Worm (Caenorhabditis elegans) whole organism, early embryonic: ENCODE data around the gene tyra-3.
A peak's percentile ranks its signal among the peaks of the same experiment; 100 is the strongest.

Experiments
- B0310.2 ChIP-seq: sonication (generic microtip); optimal IDR thresholded peaks from 2 replicates; lab custom pipeline; 2016; ENCODE audit warnings: mild to moderate bottlenecking, missing genetic modification characterization, missing compliant biosample characterization
- F13C5.2 ChIP-seq: sonication (generic microtip); optimal IDR thresholded peaks from 2 replicates; lab custom pipeline; 2017; ENCODE audit warnings: mild to moderate bottlenecking, missing genetic modification characterization, inconsistent platforms, missing compliant biosample characterization
- aly-1 ChIP-seq: sonication (generic microtip); optimal IDR thresholded peaks from 2 replicates; lab custom pipeline; 2016; ENCODE audit warnings: missing genetic modification characterization, missing compliant biosample characterization
- ama-1 ChIP-seq: fragments of 150-350 bp; optimal IDR thresholded peaks from 2 replicates; lab custom pipeline; 2014
- ceh-13 ChIP-seq: fragments of 200-800 bp; sonication (Bioruptor generic); optimal IDR thresholded peaks from 2 replicates; lab custom pipeline; 2018; ENCODE audit warnings: mild to moderate bottlenecking, missing genetic modification characterization, missing compliant biosample characterization
- ceh-36 ChIP-seq: sonication (generic microtip); optimal IDR thresholded peaks from 2 replicates; lab custom pipeline; 2016; ENCODE audit warnings: missing genetic modification characterization, inconsistent platforms, missing compliant biosample characterization
- ets-7 ChIP-seq: sonication (generic microtip); optimal IDR thresholded peaks from 2 replicates; lab custom pipeline; 2016; ENCODE audit warnings: missing genotype, missing genetic modification characterization, missing compliant biosample characterization
- flt-1 ChIP-seq: fragments of 200-800 bp; sonication (Bioruptor generic); IDR thresholded peaks from 2 replicates; pipeline ENCODE4 v1.3.6; 2022; ENCODE audit warnings: missing genetic modification characterization, missing compliant biosample characterization
- hmbx-1 ChIP-seq: sonication (generic microtip); optimal IDR thresholded peaks from 2 replicates; lab custom pipeline; 2016; ENCODE audit warnings: mild to moderate bottlenecking, missing genetic modification characterization, missing compliant biosample characterization
- hmg-4 ChIP-seq: fragments of 200-800 bp; sonication (Bioruptor generic); optimal IDR thresholded peaks from 2 replicates; lab custom pipeline; 2018; ENCODE audit warnings: mild to moderate bottlenecking, missing genetic modification characterization, missing compliant biosample characterization
- hnd-1 ChIP-seq: sonication (generic microtip); optimal IDR thresholded peaks from 2 replicates; lab custom pipeline; 2016; ENCODE audit warnings: missing genetic modification characterization, missing compliant biosample characterization
- pes-1 ChIP-seq: fragments of 200-800 bp; sonication (Bioruptor generic); IDR thresholded peaks from 2 replicates; pipeline ENCODE4 v1.3.6; 2022; ENCODE audit warnings: missing genetic modification reagents, missing genetic modification characterization, missing compliant biosample characterization
- scrt-1 ChIP-seq: fragments of 200-800 bp; sonication (Bioruptor generic); IDR thresholded peaks from 2 replicates; pipeline ENCODE4 v1.3.6; 2022; ENCODE audit warnings: missing genetic modification characterization, missing compliant biosample characterization
- sea-1 ChIP-seq: fragments of 200-800 bp; sonication (Bioruptor generic); conservative IDR thresholded peaks from 2 replicates; pipeline ENCODE4 v1.3.6; 2022; ENCODE audit warnings: missing genetic modification characterization, missing compliant biosample characterization
- tbx-11 ChIP-seq: fragments of 200-800 bp; sonication (Bioruptor generic); IDR thresholded peaks from 2 replicates; pipeline ENCODE4 v1.3.6; 2022; ENCODE audit warnings: missing genetic modification characterization, missing compliant biosample characterization
- tbx-37 ChIP-seq: fragments of 200-800 bp; sonication (Bioruptor generic); conservative IDR thresholded peaks from 2 replicates; pipeline ENCODE4 v1.3.6; 2022; ENCODE audit warnings: missing genetic modification reagents, missing genetic modification characterization, missing compliant biosample characterization
- tra-4 ChIP-seq: sonication (generic microtip); optimal IDR thresholded peaks from 2 replicates; lab custom pipeline; 2017; ENCODE audit warnings: missing genetic modification characterization, missing compliant biosample characterization

Gene tyra-3

ce11 chrX:4969228-4969627, 21.4 kb downstream of the tyra-3 start, which contains the start of gene M03F4.6:
Gene M03F4.6 (minus strand): TSS chrX:4969328.
- TF ChIP-seq flt-1, result no peak
- no peak for TF ChIP-seq pes-1 (GFP tag; lab: Robert Waterston, UW)
- TF ChIP-seq hnd-1 (tag; lab: Kevin White, UChicago), result no peak
- no peak for TF ChIP-seq hmg-4 (GFP tag; lab: Kevin White, UChicago)
- TF ChIP-seq sea-1 (GFP tag; lab: Robert Waterston, UW), result 0 out of 2 replicates have a peak, but pooled peaks have one; percentile 68
- no peak for TF ChIP-seq tra-4
- TF ChIP-seq ets-7 (tag; lab: Kevin White, UChicago), result no peak
- TF ChIP-seq ceh-13 (GFP tag; lab: Kevin White, UChicago), result no peak
- no peak for TF ChIP-seq B0310.2 (tag; lab: Kevin White, UChicago)
- peak; percentile 39 for TF ChIP-seq ama-1 (lab: Kevin White, UChicago)
- no peak for TF ChIP-seq ceh-36 (tag; lab: Kevin White, UChicago)
- no peak for TF ChIP-seq aly-1 (tag; lab: Kevin White, UChicago)
- TF ChIP-seq F13C5.2 (tag; lab: Kevin White, UChicago), result no peak
- TF ChIP-seq tbx-11 (GFP tag; lab: Robert Waterston, UW), result no peak
- no peak for TF ChIP-seq scrt-1 (GFP tag; lab: Robert Waterston, UW)

- TF ChIP-seq ceh-13 (GFP tag; lab: Kevin White, UChicago), result no peak
- TF ChIP-seq scrt-1 (GFP tag; lab: Robert Waterston, UW), result no peak
- no peak for TF ChIP-seq hmg-4 (GFP tag; lab: Kevin White, UChicago)
- no peak for TF ChIP-seq aly-1 (tag; lab: Kevin White, UChicago)
- TF ChIP-seq hmbx-1 (tag; lab: Kevin White, UChicago), result no peak
- TF ChIP-seq ama-1 (lab: Kevin White, UChicago), result no peak
- TF ChIP-seq F13C5.2 (tag; lab: Kevin White, UChicago), result no peak
- no peak for TF ChIP-seq pes-1 (GFP tag; lab: Robert Waterston, UW)
- no peak for TF ChIP-seq sea-1 (GFP tag; lab: Robert Waterston, UW)
- no peak for TF ChIP-seq hnd-1 (tag; lab: Kevin White, UChicago)
- no peak for TF ChIP-seq tbx-11 (GFP tag; lab: Robert Waterston, UW)
- no peak for TF ChIP-seq ets-7 (tag; lab: Kevin White, UChicago)
- no peak for TF ChIP-seq tra-4
- no peak for TF ChIP-seq ceh-36 (tag; lab: Kevin White, UChicago)
- no peak for TF ChIP-seq B0310.2 (tag; lab: Kevin White, UChicago)
- no peak for TF ChIP-seq flt-1
- no peak for TF ChIP-seq tbx-37 (GFP tag; lab: Robert Waterston, UW)
Observed at ce11 chrX:4970863-4971345, 23.1 kb downstream of the tyra-3 start, which contains the start of gene calu-1. Gene calu-1 (minus strand): TSS chrX:4970913.

- no peak for TF ChIP-seq ceh-13 (GFP tag; lab: Kevin White, UChicago)
- TF ChIP-seq sea-1 (GFP tag; lab: Robert Waterston, UW), result no peak
- TF ChIP-seq B0310.2 (tag; lab: Kevin White, UChicago), result no peak
- no peak for TF ChIP-seq flt-1
- no peak for TF ChIP-seq scrt-1 (GFP tag; lab: Robert Waterston, UW)
- TF ChIP-seq pes-1 (GFP tag; lab: Robert Waterston, UW), result no peak
- TF ChIP-seq ceh-36 (tag; lab: Kevin White, UChicago), result no peak
- TF ChIP-seq hnd-1 (tag; lab: Kevin White, UChicago), result no peak
- no peak for TF ChIP-seq tbx-11 (GFP tag; lab: Robert Waterston, UW)
- TF ChIP-seq tbx-37 (GFP tag; lab: Robert Waterston, UW), result peak; percentile 46
- TF ChIP-seq ets-7 (tag; lab: Kevin White, UChicago), result no peak
- TF ChIP-seq ama-1 (lab: Kevin White, UChicago), result no peak
- peak; percentile 69 for TF ChIP-seq hmg-4 (GFP tag; lab: Kevin White, UChicago)
- no peak for TF ChIP-seq tra-4
- TF ChIP-seq aly-1 (tag; lab: Kevin White, UChicago), result peak; percentile 78
- TF ChIP-seq hmbx-1 (tag; lab: Kevin White, UChicago), result no peak
- TF ChIP-seq F13C5.2 (tag; lab: Kevin White, UChicago), result no peak
Observed at ce11 chrX:4971427-4971826, 23.6 kb downstream of the tyra-3 start.

- TF ChIP-seq scrt-1 (GFP tag; lab: Robert Waterston, UW), result no peak
- no peak for TF ChIP-seq ets-7 (tag; lab: Kevin White, UChicago)
- TF ChIP-seq hmg-4 (GFP tag; lab: Kevin White, UChicago), result no peak
- TF ChIP-seq tbx-37 (GFP tag; lab: Robert Waterston, UW), result no peak
- TF ChIP-seq ama-1 (lab: Kevin White, UChicago), result no peak
- TF ChIP-seq hnd-1 (tag; lab: Kevin White, UChicago), result no peak
- TF ChIP-seq tra-4, result no peak
- TF ChIP-seq F13C5.2 (tag; lab: Kevin White, UChicago), result no peak
- TF ChIP-seq tbx-11 (GFP tag; lab: Robert Waterston, UW), result no peak
- no peak for TF ChIP-seq hmbx-1 (tag; lab: Kevin White, UChicago)
- no peak for TF ChIP-seq pes-1 (GFP tag; lab: Robert Waterston, UW)
- TF ChIP-seq B0310.2 (tag; lab: Kevin White, UChicago), result no peak
- TF ChIP-seq flt-1, result no peak
Observed at ce11 chrX:4972039-4972581, 24.3 kb downstream of the tyra-3 start.

ce11 chrX:4974486-4974885, 26.6 kb downstream of the tyra-3 start:
- no peak for TF ChIP-seq F13C5.2 (tag; lab: Kevin White, UChicago)
- no peak for TF ChIP-seq B0310.2 (tag; lab: Kevin White, UChicago)
- TF ChIP-seq aly-1 (tag; lab: Kevin White, UChicago), result no peak
- TF ChIP-seq ceh-36 (tag; lab: Kevin White, UChicago), result no peak

- no peak for TF ChIP-seq F13C5.2 (tag; lab: Kevin White, UChicago)
- no peak for TF ChIP-seq ama-1 (lab: Kevin White, UChicago)
- no peak for TF ChIP-seq tbx-11 (GFP tag; lab: Robert Waterston, UW)
- no peak for TF ChIP-seq tbx-37 (GFP tag; lab: Robert Waterston, UW)
- no peak for TF ChIP-seq hmg-4 (GFP tag; lab: Kevin White, UChicago)
- TF ChIP-seq pes-1 (GFP tag; lab: Robert Waterston, UW), result no peak
- TF ChIP-seq ceh-13 (GFP tag; lab: Kevin White, UChicago), result no peak
- TF ChIP-seq ets-7 (tag; lab: Kevin White, UChicago), result no peak
- no peak for TF ChIP-seq hnd-1 (tag; lab: Kevin White, UChicago)
- TF ChIP-seq B0310.2 (tag; lab: Kevin White, UChicago), result no peak
- no peak for TF ChIP-seq sea-1 (GFP tag; lab: Robert Waterston, UW)
- TF ChIP-seq hmbx-1 (tag; lab: Kevin White, UChicago), result no peak
Observed at ce11 chrX:4976530-4976929, 28.7 kb downstream of the tyra-3 start, which contains the start of gene lfi-1. Gene lfi-1 (plus strand): TSS chrX:4976830.
